Fruit fly (Drosophila melanogaster) whole organism, prepupa: ENCODE measurements around the gene Sce.

ENCODE experiments used
- Blimp-1 ChIP-seq: fragments of 200-800 bp; sonication (Bioruptor generic); optimal IDR thresholded peaks from 3 replicates; lab custom pipeline; 2017; ENCODE audit warnings: missing biosample characterization, missing genetic modification characterization, mild to moderate bottlenecking, moderate library complexity, missing genetic modification reagents
- CG10631 ChIP-seq: fragments of 200-800 bp; sonication (Bioruptor generic); optimal IDR thresholded peaks from 2 replicates; lab custom pipeline; 2016; ENCODE audit warnings: missing biosample characterization, missing genetic modification characterization
- CG10669 ChIP-seq: fragments of 200-800 bp; sonication (Bioruptor generic); optimal IDR thresholded peaks from 3 replicates; lab custom pipeline; 2018; ENCODE audit warnings: missing biosample characterization, mild to moderate bottlenecking, missing genetic modification characterization, moderate library complexity
- CG11762 ChIP-seq: fragments of 200-800 bp; sonication (Bioruptor generic); optimal IDR thresholded peaks from 3 replicates; lab custom pipeline; 2016; ENCODE audit warnings: missing biosample characterization, missing genetic modification characterization; ENCODE audit not compliant: insufficient read depth
- CG11902 ChIP-seq: fragments of 200-800 bp; sonication (Bioruptor generic); optimal IDR thresholded peaks from 3 replicates; lab custom pipeline; 2016; ENCODE audit warnings: missing biosample characterization, missing genetic modification characterization
- CG15336 ChIP-seq: fragments of 200-800 bp; sonication (Bioruptor generic); IDR thresholded peaks from 2 replicates; pipeline ENCODE4 v1.3.6; 2022; ENCODE audit warnings: missing biosample characterization, missing genetic modification characterization
- CG16779 ChIP-seq: fragments of 200-800 bp; sonication (Bioruptor generic); optimal IDR thresholded peaks from 3 replicates; lab custom pipeline; 2017; ENCODE audit warnings: missing biosample characterization, mild to moderate bottlenecking, missing genetic modification characterization
- CG3032 ChIP-seq: fragments of 200-800 bp; optimal IDR thresholded peaks from 2 replicates; lab custom pipeline; 2019; ENCODE audit warnings: missing biosample characterization, mild to moderate bottlenecking, missing genetic modification characterization, moderate library complexity
- CG31627 ChIP-seq: fragments of 200-800 bp; sonication (Bioruptor generic); optimal IDR thresholded peaks from 3 replicates; lab custom pipeline; 2016; ENCODE audit warnings: missing biosample characterization, missing genetic modification characterization
- CG32006 ChIP-seq: fragments of 200-800 bp; sonication (Bioruptor generic); optimal IDR thresholded peaks from 3 replicates; lab custom pipeline; 2017; ENCODE audit warnings: missing biosample characterization, mild to moderate bottlenecking, missing genetic modification characterization
- CG34406 ChIP-seq: fragments of 200-800 bp; sonication (Bioruptor generic); optimal IDR thresholded peaks from 3 replicates; lab custom pipeline; 2016; ENCODE audit warnings: missing biosample characterization, missing genetic modification characterization
- CG3919 ChIP-seq: fragments of 200-800 bp; sonication (Bioruptor generic); optimal IDR thresholded peaks from 3 replicates; lab custom pipeline; 2016; ENCODE audit warnings: missing biosample characterization, missing genetic modification characterization
- CG4318 ChIP-seq: fragments of 200-800 bp; sonication (Bioruptor generic); optimal IDR thresholded peaks from 3 replicates; lab custom pipeline; 2017; ENCODE audit warnings: missing biosample characterization, mild to moderate bottlenecking, missing genetic modification characterization
- CG6163 ChIP-seq: fragments of 200-800 bp; sonication (Bioruptor generic); IDR thresholded peaks from 3 replicates; pipeline ENCODE4 v1.3.6; 2022; ENCODE audit warnings: missing biosample characterization, missing genetic modification characterization
- CG6276 ChIP-seq: fragments of 200-800 bp; sonication (Bioruptor generic); optimal IDR thresholded peaks from 2 replicates; lab custom pipeline; 2017; ENCODE audit warnings: missing biosample characterization, mild to moderate bottlenecking, missing genetic modification characterization
- CG6792 ChIP-seq: fragments of 200-800 bp; sonication (Bioruptor generic); optimal IDR thresholded peaks from 3 replicates; lab custom pipeline; 2016; ENCODE audit warnings: missing biosample characterization, missing genetic modification characterization
- CG6808 ChIP-seq: fragments of 200-800 bp; sonication (Bioruptor generic); optimal IDR thresholded peaks from 3 replicates; lab custom pipeline; 2017; ENCODE audit warnings: missing biosample characterization, missing genetic modification characterization, mild to moderate bottlenecking, moderate library complexity, missing genetic modification reagents
- CG6854 ChIP-seq: fragments of 200-800 bp; sonication (Bioruptor generic); optimal IDR thresholded peaks from 2 replicates; lab custom pipeline; 2017; ENCODE audit warnings: missing biosample characterization, mild to moderate bottlenecking, missing genetic modification characterization
- CG7368 ChIP-seq: fragments of 200-800 bp; sonication (Bioruptor generic); optimal IDR thresholded peaks from 3 replicates; lab custom pipeline; 2016; ENCODE audit warnings: missing biosample characterization, missing genetic modification characterization
- CG8319 ChIP-seq: fragments of 200-800 bp; sonication (Bioruptor generic); optimal IDR thresholded peaks from 3 replicates; lab custom pipeline; 2016; ENCODE audit warnings: missing biosample characterization, missing genetic modification characterization
- CG8632 ChIP-seq: fragments of 200-800 bp; sonication (Bioruptor generic); optimal IDR thresholded peaks from 3 replicates; lab custom pipeline; 2016; ENCODE audit warnings: missing biosample characterization, missing genetic modification characterization
- CG9139 ChIP-seq: fragments of 200-800 bp; sonication (Bioruptor generic); optimal IDR thresholded peaks from 3 replicates; lab custom pipeline; 2017; ENCODE audit warnings: missing biosample characterization, mild to moderate bottlenecking, missing genetic modification characterization
- Eip75B ChIP-seq: fragments of 200-800 bp; sonication (Bioruptor generic); optimal IDR thresholded peaks from 3 replicates; lab custom pipeline; 2016; ENCODE audit warnings: missing biosample characterization, missing genetic modification characterization
- Eip78C ChIP-seq: fragments of 200-800 bp; sonication (Bioruptor generic); peaks from one replicate; lab custom pipeline; 2016; ENCODE audit warnings: missing biosample characterization, missing genetic modification characterization
- Eip93F ChIP-seq: fragments of 200-800 bp; sonication (Bioruptor generic); optimal IDR thresholded peaks from 2 replicates; lab custom pipeline; 2016; ENCODE audit warnings: missing biosample characterization, mild to moderate bottlenecking, missing genetic modification characterization
- Ets21C ChIP-seq: fragments of 200-800 bp; sonication (Bioruptor generic); optimal IDR thresholded peaks from 3 replicates; lab custom pipeline; 2016; ENCODE audit warnings: missing biosample characterization, missing genetic modification characterization
- Ets96B ChIP-seq: fragments of 200-800 bp; optimal IDR thresholded peaks from 2 replicates; lab custom pipeline; 2019; ENCODE audit warnings: missing biosample characterization, mild to moderate bottlenecking, missing genetic modification characterization, moderate library complexity
- Hr38 ChIP-seq: sonication (Bioruptor generic); optimal IDR thresholded peaks from 2 replicates; lab custom pipeline; 2016; ENCODE audit warnings: missing biosample characterization, missing genetic modification characterization
- Hr39 ChIP-seq: fragments of 200-800 bp; sonication (Bioruptor generic); optimal IDR thresholded peaks from 2 replicates; lab custom pipeline; 2016; ENCODE audit warnings: missing biosample characterization, missing genetic modification characterization
- Lpt ChIP-seq: fragments of 200-800 bp; sonication (Bioruptor generic); optimal IDR thresholded peaks from 3 replicates; lab custom pipeline; 2016; ENCODE audit warnings: missing biosample characterization, missing genetic modification characterization
- Met ChIP-seq: fragments of 200-800 bp; sonication (Bioruptor generic); optimal IDR thresholded peaks from 3 replicates; lab custom pipeline; 2016; ENCODE audit warnings: missing biosample characterization, missing genetic modification characterization
- Smox ChIP-seq: fragments of 200-800 bp; sonication (Bioruptor generic); optimal IDR thresholded peaks from 3 replicates; lab custom pipeline; 2016; ENCODE audit warnings: missing biosample characterization, missing genetic modification characterization
- Sox15 ChIP-seq: fragments of 200-800 bp; sonication (Bioruptor generic); optimal IDR thresholded peaks from 3 replicates; lab custom pipeline; 2016; ENCODE audit warnings: missing biosample characterization, missing genetic modification characterization
- acj6 ChIP-seq: fragments of 200-800 bp; sonication (Bioruptor generic); optimal IDR thresholded peaks from 3 replicates; lab custom pipeline; 2016; ENCODE audit warnings: missing biosample characterization, missing genetic modification characterization
- cyc ChIP-seq: fragments of 200-800 bp; sonication (Bioruptor generic); optimal IDR thresholded peaks from 3 replicates; lab custom pipeline; 2016; ENCODE audit warnings: missing biosample characterization, missing genetic modification characterization
- dsx ChIP-seq: fragments of 200-800 bp; optimal IDR thresholded peaks from 3 replicates; lab custom pipeline; 2019; ENCODE audit warnings: missing biosample characterization, mild to moderate bottlenecking, missing genetic modification characterization, moderate library complexity; ENCODE audit not compliant: poor library complexity, severe bottlenecking
- eg ChIP-seq: fragments of 200-800 bp; sonication (Bioruptor generic); IDR thresholded peaks from 3 replicates; pipeline ENCODE4 v1.3.6; 2022; ENCODE audit warnings: missing biosample characterization, missing genetic modification characterization
- esn ChIP-seq: fragments of 200-800 bp; sonication (Bioruptor generic); optimal IDR thresholded peaks from 2 replicates; lab custom pipeline; 2016; ENCODE audit warnings: missing biosample characterization, mild to moderate bottlenecking, missing genetic modification characterization, moderate library complexity
- fd59A ChIP-seq: fragments of 200-800 bp; sonication (Bioruptor generic); optimal IDR thresholded peaks from 2 replicates; lab custom pipeline; 2017; ENCODE audit warnings: missing biosample characterization, mild to moderate bottlenecking, missing genetic modification characterization, missing genetic modification reagents
- fd85E ChIP-seq: fragments of 200-800 bp; sonication (Bioruptor generic); optimal IDR thresholded peaks from 3 replicates; lab custom pipeline; 2016; ENCODE audit warnings: missing biosample characterization, missing genetic modification characterization
- fkh ChIP-seq: fragments of 200-800 bp; sonication (Bioruptor generic); optimal IDR thresholded peaks from 3 replicates; lab custom pipeline; 2017; ENCODE audit warnings: missing biosample characterization, mild to moderate bottlenecking, missing genetic modification characterization, moderate library complexity
- lz ChIP-seq: fragments of 200-800 bp; sonication (Bioruptor generic); optimal IDR thresholded peaks from 3 replicates; lab custom pipeline; 2016; ENCODE audit warnings: missing biosample characterization, missing genetic modification characterization
- net ChIP-seq: fragments of 200-800 bp; sonication (Bioruptor generic); optimal IDR thresholded peaks from 3 replicates; lab custom pipeline; 2016; ENCODE audit warnings: missing biosample characterization, missing genetic modification characterization
- pdm3 ChIP-seq: fragments of 200-800 bp; sonication (Bioruptor generic); optimal IDR thresholded peaks from 3 replicates; lab custom pipeline; 2016; ENCODE audit warnings: missing biosample characterization, missing genetic modification characterization
- salr ChIP-seq, 2 experiments: fragments of 200-800 bp; sonication (Bioruptor generic); optimal IDR thresholded peaks; 3 replicates each; lab custom pipeline; 2016 to 2018; ENCODE audit warnings: missing biosample characterization in 2 of 2, missing genetic modification characterization in 2 of 2, mild to moderate bottlenecking in 1 of 2
- ss ChIP-seq, 2 experiments: fragments of 200-800 bp; sonication (Bioruptor generic); optimal IDR thresholded peaks; 2 replicates in 1 of 2; 3 replicates in 1 of 2; lab custom pipeline; 2017 to 2018; ENCODE audit warnings: mild to moderate bottlenecking in 2 of 2, missing biosample characterization in 2 of 2, missing genetic modification characterization in 2 of 2, moderate library complexity in 1 of 2
- svp ChIP-seq: fragments of 200-800 bp; sonication (Bioruptor generic); peaks from one replicate; lab custom pipeline; 2016; ENCODE audit warnings: missing biosample characterization, missing genetic modification characterization
- topi ChIP-seq: fragments of 200-800 bp; sonication (Bioruptor generic); optimal IDR thresholded peaks from 3 replicates; lab custom pipeline; 2016; ENCODE audit warnings: missing biosample characterization, missing genetic modification characterization

Sce gene

DNA sequence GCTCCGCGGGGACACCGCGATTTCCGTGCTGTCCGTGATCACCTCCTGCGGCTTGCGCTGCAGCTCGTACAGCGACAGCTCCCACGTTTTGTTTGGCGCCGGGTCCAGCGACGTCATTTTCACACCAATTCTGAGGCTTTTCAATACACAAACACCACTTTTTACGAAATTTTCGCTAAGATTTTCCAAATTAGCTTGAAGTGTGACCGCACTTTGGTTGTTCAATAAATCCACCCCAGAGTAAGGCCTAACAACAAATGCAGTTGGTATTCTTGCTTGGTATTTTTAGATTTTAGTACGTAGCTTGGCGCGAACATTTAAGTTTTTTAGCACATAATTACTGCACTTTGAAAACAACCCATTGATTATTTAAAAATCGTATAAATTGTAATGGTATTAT is at the start of gene Sce:
TSS of gene Sce (minus strand) at position 231 of the 400 bp plus-strand sequence.
- TF ChIP-seq dsx (GFP tag; lab: Kevin White, UChicago) (no peak), CG6163 (GFP tag; lab: Robert Waterston, UW) (no peak), CG3919 (GFP tag; lab: Kevin White, UChicago) (no peak), fd85E (GFP tag; lab: Kevin White, UChicago) (no peak), Ets21C (GFP tag; lab: Kevin White, UChicago) (no peak), ss (GFP tag; optimal IDR thresholded peaks at IDR 0.05; lab: Kevin White, UChicago) (no peak), Eip78C (no peak), topi (no peak), Lpt (GFP tag; lab: Kevin White, UChicago) (no peak)

DNA sequence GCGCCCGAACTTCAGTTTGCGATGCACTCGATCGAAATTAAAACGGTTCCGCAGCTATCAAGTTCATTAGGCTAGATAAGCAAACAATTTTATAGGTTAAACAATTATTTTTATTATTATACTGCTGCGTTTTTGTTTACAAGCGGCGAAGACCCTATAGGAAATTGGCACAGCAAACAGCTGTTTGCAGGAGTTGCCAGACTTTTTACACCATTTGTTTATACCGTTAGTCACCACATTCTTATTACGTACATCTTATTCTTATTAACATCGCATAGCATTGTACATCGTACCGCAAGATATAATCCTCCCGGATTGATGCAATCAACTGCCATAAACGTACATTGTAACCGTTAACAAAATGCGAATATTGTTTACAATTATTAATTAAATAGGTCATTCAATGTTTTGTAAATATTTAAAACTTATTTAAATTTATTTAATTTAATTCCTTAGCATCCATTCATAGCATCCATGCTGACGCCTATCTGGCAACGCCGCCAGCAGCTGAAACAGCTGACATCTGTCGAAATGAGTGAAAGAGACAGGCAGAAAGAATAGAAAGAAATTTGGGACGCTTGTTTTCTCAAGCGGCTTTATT is 24.9 kb upstream of the Sce start, which contains the start of the genes CROT and CG12877:
TSS of gene CROT (minus strand) at position 171 of the 601 bp plus-strand sequence.
TSS of gene CG12877 (plus strand) at position 520 of the 601 bp plus-strand sequence.
- TF ChIP-seq CG6276 (GFP tag; lab: Kevin White, UChicago) (no peak), dsx (GFP tag; lab: Kevin White, UChicago) (peak; percentile 47), CG8319 (GFP tag; lab: Kevin White, UChicago) (peak; percentile 62), Hr38 (GFP tag; lab: Kevin White, UChicago) (no peak), Hr39 (GFP tag; lab: Kevin White, UChicago) (peak; percentile 70), topi (peak; percentile 54), Eip75B (GFP tag; lab: Kevin White, UChicago) (peak; percentile 70), CG32006 (GFP tag; lab: Kevin White, UChicago) (peak; percentile 85), lz (GFP tag; lab: Kevin White, UChicago) (peak; percentile 77), Smox (peak; percentile 75), fd85E (GFP tag; lab: Kevin White, UChicago) (peak; percentile 19), CG6808 (GFP tag; lab: Kevin White, UChicago) (peak; percentile 54), CG4318 (GFP tag; lab: Kevin White, UChicago) (no peak), Met (GFP tag; lab: Kevin White, UChicago) (peak; percentile 77), Eip93F (GFP tag; lab: Kevin White, UChicago) (peak; percentile 28), eg (peak; percentile 85), Blimp-1 (GFP tag; lab: Kevin White, UChicago) (peak; percentile 41), CG10631 (GFP tag; lab: Kevin White, UChicago) (peak; percentile 93), CG6792 (GFP tag; lab: Kevin White, UChicago) (peak; percentile 69), Ets21C (GFP tag; lab: Kevin White, UChicago) (no peak), CG8632 (GFP tag; lab: Kevin White, UChicago) (peak; percentile 78), net (peak; percentile 76), CG7368 (GFP tag; lab: Kevin White, UChicago) (peak; percentile 69), pdm3 (GFP tag; lab: Kevin White, UChicago) (peak; percentile 84), Ets96B (tag; lab: Kevin White, UChicago) (peak; percentile 70), CG16779 (tag; lab: Kevin White, UChicago) (no peak), esn (GFP tag; lab: Kevin White, UChicago) (peak; percentile 82), CG31627 (GFP tag; lab: Kevin White, UChicago) (peak; percentile 75), svp (GFP tag; lab: Kevin White, UChicago) (peak; percentile 67), cyc (peak; percentile 71), CG10669 (GFP tag; lab: Kevin White, UChicago) (peak; percentile 71), CG3919 (GFP tag; lab: Kevin White, UChicago) (peak; percentile 72), CG3032 (tag; lab: Kevin White, UChicago) (peak; percentile 82), CG11902 (GFP tag; lab: Kevin White, UChicago) (peak; percentile 65), ss (GFP tag; optimal IDR thresholded peaks at IDR 0.05; lab: Kevin White, UChicago) (peak in 1 of 2 experiments; percentile 46), CG9139 (GFP tag; lab: Kevin White, UChicago) (no peak), CG6854 (GFP tag; lab: Kevin White, UChicago) (no peak), Sox15 (GFP tag; lab: Kevin White, UChicago) (peak; percentile 82), fd59A (GFP tag; lab: Kevin White, UChicago) (peak; percentile 70), acj6 (GFP tag; lab: Kevin White, UChicago) (peak; percentile 85), salr (GFP tag; optimal IDR thresholded peaks at IDR 0.05; lab: Kevin White, UChicago) (peak; percentile 70 to 78), CG34406 (peak; percentile 82), CG15336 (GFP tag; lab: Robert Waterston, UW) (peak; percentile 66), CG11762 (GFP tag; lab: Kevin White, UChicago) (peak; percentile 51), fkh (GFP tag; lab: Kevin White, UChicago) (peak; percentile 96)
